Worm (Caenorhabditis elegans) whole organism, early embryonic: ENCODE measurements around the gene dcaf-1.

Experiments
- ceh-36 ChIP-seq: sonication (generic microtip); optimal IDR thresholded peaks from 2 replicates; lab custom pipeline; 2016; ENCODE audit warnings: missing genetic modification characterization, inconsistent platforms, missing compliant biosample characterization
- flt-1 ChIP-seq: fragments of 200-800 bp; sonication (Bioruptor generic); IDR thresholded peaks from 2 replicates; pipeline ENCODE4 v1.3.6; 2022; ENCODE audit warnings: missing genetic modification characterization, missing compliant biosample characterization
- hmbx-1 ChIP-seq: sonication (generic microtip); optimal IDR thresholded peaks from 2 replicates; lab custom pipeline; 2016; ENCODE audit warnings: mild to moderate bottlenecking, missing genetic modification characterization, missing compliant biosample characterization
- hmg-4 ChIP-seq: fragments of 200-800 bp; sonication (Bioruptor generic); optimal IDR thresholded peaks from 2 replicates; lab custom pipeline; 2018; ENCODE audit warnings: mild to moderate bottlenecking, missing genetic modification characterization, missing compliant biosample characterization

DNA sequence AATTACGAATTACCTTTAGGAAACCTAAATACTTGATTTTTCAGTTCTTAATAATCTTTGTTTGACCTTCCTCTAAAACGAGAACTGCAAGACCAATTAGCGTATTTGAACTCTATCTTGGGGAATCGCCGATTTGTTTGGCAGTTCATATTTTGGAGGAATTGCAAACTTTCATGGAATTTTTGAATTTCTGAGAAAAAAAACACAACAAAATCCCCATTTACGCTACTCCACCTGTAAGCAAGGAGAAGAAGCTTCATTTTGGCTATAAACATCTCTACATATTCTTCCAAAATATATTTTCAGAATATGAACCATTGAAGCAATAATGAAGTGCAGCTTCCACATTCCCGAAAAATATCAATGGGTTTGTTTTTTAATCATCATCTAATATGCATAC is 13.6 kb downstream of the dcaf-1 start, which contains the start of gene twk-9:
- TF ChIP-seq ceh-36 (no peak), flt-1 (GFP tag; lab: Robert Waterston, UW) (no peak), hmg-4 (GFP tag; lab: Kevin White, UChicago) (no peak), hmbx-1 (tag; lab: Kevin White, UChicago) (no peak)
